Fruit fly (Drosophila melanogaster): Measurements from ENCODE around the gene CG7611.

CG7611 gene

DNA sequence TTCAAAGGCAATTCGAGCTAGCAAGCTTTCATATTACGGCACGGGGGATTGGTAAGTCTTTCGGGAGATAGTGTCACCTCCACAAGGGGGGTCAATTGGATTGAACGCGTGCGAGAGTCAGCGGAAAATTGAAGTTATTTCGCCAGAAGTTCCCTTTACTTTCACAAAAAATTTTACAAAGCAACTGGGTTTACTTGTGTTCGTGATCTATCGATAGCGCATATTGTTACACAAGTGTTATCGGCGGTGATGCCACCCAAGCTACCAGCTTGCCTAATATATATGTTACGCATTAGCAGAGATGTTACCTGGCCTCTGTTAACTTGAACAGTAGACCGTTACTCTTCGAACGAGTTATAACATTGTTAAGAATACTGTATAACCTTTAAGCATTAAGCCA is 31.8 kb downstream of the CG7611 start, which contains the start of gene Wnk:
Gene Wnk (minus strand): TSS at position 177 of the 400 bp plus-strand sequence.
- no peak for TF ChIP-seq CG8478 (optimal IDR thresholded peaks at IDR 0.05)
- TF ChIP-seq CTCF (optimal IDR thresholded peaks at IDR 0.05): no peak

DNA sequence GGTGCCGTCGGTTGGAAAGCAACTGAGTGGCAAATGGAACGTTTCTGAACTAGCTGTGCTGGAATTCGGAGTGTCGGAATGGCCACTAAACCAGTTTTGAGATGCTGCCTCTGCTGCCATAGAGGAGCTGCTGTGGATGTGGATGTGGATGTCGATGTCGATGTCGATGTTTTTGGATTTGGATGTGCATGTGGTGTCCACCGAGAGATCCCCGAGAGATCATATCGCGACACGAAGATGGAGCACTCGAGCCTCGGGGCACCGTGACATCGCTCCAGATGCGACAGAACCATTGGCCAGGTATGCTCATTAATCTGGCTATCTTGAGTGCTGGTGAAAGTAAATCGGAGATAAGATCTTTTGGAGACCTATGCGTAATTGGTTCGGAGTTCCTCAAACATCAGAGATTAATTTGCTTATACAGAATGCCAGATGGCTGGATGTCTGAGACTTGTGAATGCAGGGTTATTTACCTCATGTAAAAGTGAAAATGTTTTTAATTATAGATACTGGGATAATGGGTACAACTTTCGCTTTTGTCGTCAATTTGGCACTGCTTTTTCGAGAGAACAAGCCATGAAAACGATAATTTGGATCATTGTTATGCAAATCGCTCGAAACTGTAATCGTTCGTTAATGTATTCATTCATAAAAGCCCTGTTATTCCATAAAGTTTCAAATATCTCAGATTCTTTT is 35.3 kb downstream of the CG7611 start, which contains the start of gene CG7173:
Gene CG7173 (minus strand): TSS at position 51 of the 696 bp plus-strand sequence.
- TF ChIP-seq CTCF (optimal IDR thresholded peaks at IDR 0.05) (no peak), CG8478 (optimal IDR thresholded peaks at IDR 0.05) (no peak)

DNA sequence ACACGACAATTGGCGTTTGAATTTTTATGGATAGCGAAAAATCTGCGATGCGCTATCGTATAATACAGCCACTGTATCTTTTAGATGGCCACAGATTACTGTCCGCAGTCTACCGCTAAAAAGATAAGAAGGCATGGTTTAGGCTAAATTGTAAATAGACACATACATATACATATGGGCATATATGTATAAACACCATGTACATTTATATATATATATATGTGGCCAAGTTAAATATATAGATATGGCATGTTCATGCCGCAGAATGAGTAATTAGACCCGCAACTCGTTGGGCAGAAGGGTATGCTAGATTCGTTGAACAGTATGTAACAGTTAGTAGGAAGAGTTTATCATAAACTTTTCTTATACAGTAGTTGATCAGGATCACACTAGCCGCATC is 39.1 kb downstream of the CG7611 start, which contains the start of gene CapaR:
Gene CapaR (minus strand): TSS at position 101 of the 400 bp plus-strand sequence.
- no peak for TF ChIP-seq CG8478 (optimal IDR thresholded peaks at IDR 0.05)
- TF ChIP-seq CTCF (optimal IDR thresholded peaks at IDR 0.05): no peak

DNA sequence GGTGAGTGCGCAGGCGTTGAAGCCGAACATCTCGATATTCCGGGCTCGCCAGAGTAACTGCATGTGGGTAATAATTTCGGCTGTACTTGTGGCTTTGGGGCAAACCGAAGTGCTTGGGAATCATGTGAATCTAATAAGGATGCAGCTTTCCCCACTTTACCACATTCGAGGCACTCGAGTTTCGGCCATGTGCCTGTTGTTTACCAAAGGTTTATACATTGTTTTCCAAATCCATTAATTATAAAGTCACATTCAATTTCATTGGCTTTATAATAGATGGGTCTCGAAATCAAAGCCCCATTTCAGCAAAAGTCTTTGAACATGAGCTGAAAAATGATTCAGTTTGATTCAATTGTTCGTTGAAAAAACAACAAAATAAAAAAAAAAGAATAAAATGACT is 42.1 kb downstream of the CG7611 start, which contains the start of gene CG7634:
Gene CG7634 (plus strand): TSS at position 301 of the 400 bp plus-strand sequence.
- TF ChIP-seq CG8478 (optimal IDR thresholded peaks at IDR 0.05) (no peak), CTCF (optimal IDR thresholded peaks at IDR 0.05) (no peak)

DNA sequence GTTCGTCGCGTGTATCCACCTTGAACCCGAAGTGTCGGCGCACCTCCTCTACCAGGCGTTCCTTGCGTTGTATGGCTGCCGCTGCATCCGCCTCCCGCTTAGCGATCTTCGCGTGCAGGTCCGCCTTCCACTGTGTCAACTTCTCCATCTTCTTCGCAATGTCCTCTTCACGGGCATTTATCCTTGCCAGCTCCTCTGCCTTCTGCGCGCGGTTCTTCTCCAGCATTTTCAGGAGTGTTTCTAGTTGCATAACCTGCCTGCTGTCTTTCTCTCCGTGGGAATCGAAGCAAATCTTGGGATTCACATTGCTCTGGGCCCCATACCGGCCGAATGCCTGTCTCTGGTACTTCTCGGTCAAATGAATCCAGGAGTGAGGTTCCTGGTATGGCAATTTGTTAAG is 45.3 kb downstream of the CG7611 start:
- no peak for TF ChIP-seq CTCF (optimal IDR thresholded peaks at IDR 0.05)
- no peak for TF ChIP-seq CG8478 (optimal IDR thresholded peaks at IDR 0.05)

DNA sequence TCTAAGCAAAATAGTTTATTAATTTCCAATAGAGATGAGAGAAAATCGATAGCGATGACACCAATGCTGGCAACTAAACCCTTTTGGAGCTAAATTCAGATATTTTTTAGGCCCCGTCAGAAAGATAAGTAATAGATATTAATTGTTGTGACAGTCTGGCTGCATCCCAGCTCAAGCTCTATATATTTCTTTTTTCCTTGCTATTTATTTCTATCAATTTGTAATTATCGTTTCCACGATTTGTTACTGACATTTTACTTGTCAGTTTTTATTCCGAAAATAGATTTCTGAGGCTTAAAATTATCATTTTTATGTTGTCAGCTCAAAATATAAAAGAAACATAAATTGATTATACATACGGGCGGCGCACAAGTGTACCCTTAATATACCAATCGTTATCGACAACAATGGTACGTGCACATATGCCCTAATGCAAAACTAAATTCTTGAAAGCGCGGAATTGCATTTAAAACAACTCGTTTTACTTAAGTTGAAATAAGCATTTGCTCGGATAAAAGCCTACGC is 45.9 kb downstream of the CG7611 start, which contains the start of the genes CRIF and SMC5:
Gene CRIF (minus strand): TSS at position 51 of the 525 bp plus-strand sequence.
Gene SMC5 (plus strand): TSS at position 329 of the 525 bp plus-strand sequence.
- TF ChIP-seq CG8478 (optimal IDR thresholded peaks at IDR 0.05) (no peak), CTCF (optimal IDR thresholded peaks at IDR 0.05) (no peak)

DNA sequence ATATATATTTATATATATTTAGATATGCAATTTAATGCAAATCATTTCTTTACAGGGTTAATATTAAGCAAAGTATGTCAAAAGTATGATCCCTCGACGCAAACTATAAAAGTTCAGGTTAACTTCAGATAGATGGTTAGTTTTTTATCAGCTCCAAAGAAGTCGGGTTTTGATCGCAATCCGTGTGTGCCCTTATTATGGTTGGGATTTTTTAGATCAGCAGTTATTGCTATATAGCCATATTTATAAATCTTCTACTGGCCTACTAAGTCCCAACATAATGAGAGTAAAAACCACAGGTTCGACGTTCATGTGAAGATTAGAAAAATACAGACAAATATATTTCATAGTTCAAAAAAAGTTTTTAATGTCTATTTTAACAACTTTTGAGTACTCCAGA is 50.8 kb downstream of the CG7611 start, which contains the start of gene EMC10:
Gene EMC10 (plus strand): TSS at position 301 of the 400 bp plus-strand sequence.
- TF ChIP-seq CTCF (optimal IDR thresholded peaks at IDR 0.05) (no peak), CG8478 (optimal IDR thresholded peaks at IDR 0.05) (no peak)

DNA sequence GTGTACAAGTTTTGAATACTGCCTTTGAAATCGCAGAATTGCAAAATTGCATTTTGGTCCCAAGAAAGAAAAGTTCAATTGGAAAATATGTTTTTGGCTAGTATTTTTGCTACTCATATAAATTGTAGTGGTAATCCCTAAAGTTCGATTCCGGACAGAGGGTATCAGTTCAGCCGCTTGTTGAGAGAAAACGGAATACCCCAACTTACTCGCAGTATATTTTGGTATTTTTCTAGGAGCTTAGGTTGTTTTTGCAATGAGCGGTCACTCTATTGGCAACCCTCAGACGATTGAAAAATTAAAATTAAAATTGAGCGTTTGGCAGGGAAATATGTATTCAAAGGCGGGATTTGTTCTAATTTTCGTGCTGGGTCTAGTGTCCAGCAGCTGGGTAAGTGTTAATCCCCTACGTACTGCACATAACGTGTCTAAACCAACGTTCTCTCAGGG is 51.3 kb downstream of the CG7611 start:
- TF ChIP-seq CTCF (optimal IDR thresholded peaks at IDR 0.05) (no peak), CG8478 (optimal IDR thresholded peaks at IDR 0.05) (no peak)

Data from S2 (cell line).